Worm (Caenorhabditis elegans) whole organism, early embryonic: ENCODE results near the gene Y46G5A.7.

ENCODE experiments used
- B0310.2 ChIP-seq: sonication (generic microtip); optimal IDR thresholded peaks from 2 replicates; lab custom pipeline; 2016; ENCODE audit warnings: mild to moderate bottlenecking, missing genetic modification characterization, missing compliant biosample characterization
- ama-1 ChIP-seq: fragments of 150-350 bp; optimal IDR thresholded peaks from 2 replicates; lab custom pipeline; 2014
- flt-1 ChIP-seq: fragments of 200-800 bp; sonication (Bioruptor generic); IDR thresholded peaks from 2 replicates; pipeline ENCODE4 v1.3.6; 2022; ENCODE audit warnings: missing genetic modification characterization, missing compliant biosample characterization
- hmg-4 ChIP-seq: fragments of 200-800 bp; sonication (Bioruptor generic); optimal IDR thresholded peaks from 2 replicates; lab custom pipeline; 2018; ENCODE audit warnings: mild to moderate bottlenecking, missing genetic modification characterization, missing compliant biosample characterization
- hnd-1 ChIP-seq: sonication (generic microtip); optimal IDR thresholded peaks from 2 replicates; lab custom pipeline; 2016; ENCODE audit warnings: missing genetic modification characterization, missing compliant biosample characterization
- pes-1 ChIP-seq: fragments of 200-800 bp; sonication (Bioruptor generic); IDR thresholded peaks from 2 replicates; pipeline ENCODE4 v1.3.6; 2022; ENCODE audit warnings: missing genetic modification reagents, missing genetic modification characterization, missing compliant biosample characterization
- tbx-11 ChIP-seq: fragments of 200-800 bp; sonication (Bioruptor generic); IDR thresholded peaks from 2 replicates; pipeline ENCODE4 v1.3.6; 2022; ENCODE audit warnings: missing genetic modification characterization, missing compliant biosample characterization
- tbx-37 ChIP-seq: fragments of 200-800 bp; sonication (Bioruptor generic); conservative IDR thresholded peaks from 2 replicates; pipeline ENCODE4 v1.3.6; 2022; ENCODE audit warnings: missing genetic modification reagents, missing genetic modification characterization, missing compliant biosample characterization
- tra-4 ChIP-seq: sonication (generic microtip); optimal IDR thresholded peaks from 2 replicates; lab custom pipeline; 2017; ENCODE audit warnings: missing genetic modification characterization, missing compliant biosample characterization

- TF ChIP-seq ama-1 (lab: Kevin White, UChicago): no peak
- no peak for TF ChIP-seq hnd-1
- no peak for TF ChIP-seq flt-1 (GFP tag; lab: Robert Waterston, UW)
- TF ChIP-seq hmg-4 (GFP tag; lab: Kevin White, UChicago): no peak
- TF ChIP-seq tbx-37 (GFP tag; lab: Robert Waterston, UW): no peak
- TF ChIP-seq tbx-11 (GFP tag; lab: Robert Waterston, UW): no peak
- no peak for TF ChIP-seq B0310.2 (tag; lab: Kevin White, UChicago)
- TF ChIP-seq pes-1 (GFP tag; lab: Robert Waterston, UW): no peak
- no peak for TF ChIP-seq tra-4 (tag; lab: Kevin White, UChicago)
These were observed 17.6 kb downstream of the Y46G5A.7 start, which contains the start of gene pisy-1 for ce11 chrII:12738284-12739201.
